Worm (Caenorhabditis elegans) whole organism, late embryonic: ENCODE data around the gene mab-3.
A peak's percentile ranks its signal among the peaks of the same experiment; 100 is the strongest.

ENCODE experiments used
- F13H6.1 ChIP-seq: sonication (generic microtip); optimal IDR thresholded peaks from 2 replicates; lab custom pipeline; 2016; ENCODE audit warnings: missing genetic modification characterization, missing compliant biosample characterization
- K09A11.1 ChIP-seq: sonication (generic microtip); optimal IDR thresholded peaks from 2 replicates; lab custom pipeline; 2017; ENCODE audit warnings: antibody characterized with exemption, mild to moderate bottlenecking, missing genetic modification characterization, missing compliant biosample characterization; ENCODE audit not compliant: insufficient read depth
- T23F11.4 ChIP-seq: fragments of 200-800 bp; sonication (Bioruptor generic); optimal IDR thresholded peaks from 2 replicates; lab custom pipeline; 2018; ENCODE audit warnings: mild to moderate bottlenecking, missing genetic modification characterization, missing compliant biosample characterization
- ama-1 ChIP-seq: fragments of 150-350 bp; optimal IDR thresholded peaks from 2 replicates; lab custom pipeline; 2014
- ceh-18 ChIP-seq: sonication (generic microtip); optimal IDR thresholded peaks from 2 replicates; lab custom pipeline; 2016; ENCODE audit warnings: missing genetic modification characterization, missing compliant biosample characterization
- ceh-19 ChIP-seq: fragments of 200-800 bp; sonication (Bioruptor generic); optimal IDR thresholded peaks from 2 replicates; lab custom pipeline; 2018; ENCODE audit warnings: mild to moderate bottlenecking, missing genetic modification characterization, missing compliant biosample characterization
- ceh-2 ChIP-seq: sonication (generic microtip); optimal IDR thresholded peaks from 2 replicates; lab custom pipeline; 2016; ENCODE audit warnings: missing genotype, missing genetic modification characterization, missing compliant biosample characterization
- ceh-24 ChIP-seq: sonication (generic microtip); optimal IDR thresholded peaks from 2 replicates; lab custom pipeline; 2016; ENCODE audit warnings: mild to moderate bottlenecking, missing genetic modification characterization, missing compliant biosample characterization
- ceh-30 ChIP-seq: fragments of 150-350 bp; optimal IDR thresholded peaks from 2 replicates; lab custom pipeline; 2014; ENCODE audit warnings: missing biosample characterization, missing genetic modification characterization
- ceh-31 ChIP-seq: sonication (generic microtip); optimal IDR thresholded peaks from 2 replicates; lab custom pipeline; 2016; ENCODE audit warnings: missing genetic modification characterization, missing compliant biosample characterization
- ceh-34 ChIP-seq: sonication (generic microtip); optimal IDR thresholded peaks from 2 replicates; lab custom pipeline; 2016; ENCODE audit warnings: mild to moderate bottlenecking, missing genetic modification characterization, missing compliant biosample characterization
- ceh-48 ChIP-seq: sonication (generic microtip); optimal IDR thresholded peaks from 2 replicates; lab custom pipeline; 2016; ENCODE audit warnings: missing genetic modification characterization, inconsistent platforms, missing compliant biosample characterization
- ceh-9 ChIP-seq: sonication (generic microtip); optimal IDR thresholded peaks from 2 replicates; lab custom pipeline; 2016; ENCODE audit warnings: mild to moderate bottlenecking, missing genetic modification characterization, inconsistent platforms, missing compliant biosample characterization
- che-1 ChIP-seq: sonication (generic microtip); optimal IDR thresholded peaks from 2 replicates; lab custom pipeline; 2016; ENCODE audit warnings: mild to moderate bottlenecking, missing genetic modification characterization, missing compliant biosample characterization
- dmd-4 ChIP-seq: sonication (generic microtip); optimal IDR thresholded peaks from 2 replicates; lab custom pipeline; 2016; ENCODE audit warnings: borderline replicate concordance, missing genetic modification characterization, missing compliant biosample characterization
- dve-1 ChIP-seq: sonication (generic microtip); optimal IDR thresholded peaks from 2 replicates; lab custom pipeline; 2017; ENCODE audit warnings: antibody characterized with exemption, mild to moderate bottlenecking, missing genetic modification characterization, missing compliant biosample characterization
- elt-2 ChIP-seq: sonication (generic microtip); optimal IDR thresholded peaks from 2 replicates; lab custom pipeline; 2016; ENCODE audit warnings: missing genetic modification reagents, missing genetic modification characterization, missing compliant biosample characterization
- elt-4 ChIP-seq: sonication (generic microtip); optimal IDR thresholded peaks from 2 replicates; lab custom pipeline; 2016; ENCODE audit warnings: missing genetic modification characterization, missing compliant biosample characterization
- ets-4 ChIP-seq: sonication (generic microtip); optimal IDR thresholded peaks from 2 replicates; lab custom pipeline; 2016; ENCODE audit warnings: missing genetic modification characterization, missing compliant biosample characterization
- eyg-1 ChIP-seq: sonication (generic microtip); optimal IDR thresholded peaks from 2 replicates; lab custom pipeline; 2016; ENCODE audit warnings: missing genotype, missing genetic modification characterization, missing compliant biosample characterization
- fax-1 ChIP-seq: sonication (generic microtip); optimal IDR thresholded peaks from 2 replicates; lab custom pipeline; 2016; ENCODE audit warnings: missing genotype, missing genetic modification characterization, missing compliant biosample characterization
- fkh-10 ChIP-seq: fragments of 150-350 bp; optimal IDR thresholded peaks from 2 replicates; lab custom pipeline; 2014; ENCODE audit warnings: missing biosample characterization, missing genetic modification reagents, missing genetic modification characterization
- fkh-6 ChIP-seq: sonication (generic microtip); optimal IDR thresholded peaks from 2 replicates; lab custom pipeline; 2016; ENCODE audit warnings: missing genetic modification characterization, missing compliant biosample characterization
- gmeb-2 ChIP-seq: sonication (generic microtip); optimal IDR thresholded peaks from 2 replicates; lab custom pipeline; 2016; ENCODE audit warnings: missing genetic modification characterization, inconsistent platforms, missing compliant biosample characterization
- hlh-13 ChIP-seq: fragments of 200-800 bp; sonication (Bioruptor generic); optimal IDR thresholded peaks from 2 replicates; lab custom pipeline; 2018; ENCODE audit warnings: mild to moderate bottlenecking, missing genetic modification characterization, missing compliant biosample characterization
- hlh-15 ChIP-seq: sonication (generic microtip); optimal IDR thresholded peaks from 2 replicates; lab custom pipeline; 2016; ENCODE audit warnings: missing genetic modification characterization, missing compliant biosample characterization
- lin-11 ChIP-seq: fragments of 200-800 bp; sonication (Bioruptor generic); optimal IDR thresholded peaks from 2 replicates; lab custom pipeline; 2018; ENCODE audit warnings: mild to moderate bottlenecking, missing genetic modification characterization, missing compliant biosample characterization
- madf-2 ChIP-seq: sonication (generic microtip); optimal IDR thresholded peaks from 2 replicates; lab custom pipeline; 2017; ENCODE audit warnings: missing genetic modification characterization, missing compliant biosample characterization
- mec-3 ChIP-seq: sonication (generic microtip); optimal IDR thresholded peaks from 2 replicates; lab custom pipeline; 2016; ENCODE audit warnings: borderline replicate concordance, missing genetic modification characterization, missing compliant biosample characterization
- nfya-1 ChIP-seq: sonication (generic microtip); optimal IDR thresholded peaks from 2 replicates; lab custom pipeline; 2017; ENCODE audit warnings: missing genetic modification characterization, mild to moderate bottlenecking, missing compliant biosample characterization, antibody characterized with exemption, moderate library complexity
- npax-4 ChIP-seq: sonication (generic microtip); optimal IDR thresholded peaks from 2 replicates; lab custom pipeline; 2016; ENCODE audit warnings: missing genetic modification characterization, missing compliant biosample characterization
- odd-2 ChIP-seq: sonication (generic microtip); optimal IDR thresholded peaks from 2 replicates; lab custom pipeline; 2017; ENCODE audit warnings: antibody characterized with exemption, mild to moderate bottlenecking, missing genetic modification characterization, missing compliant biosample characterization
- pat-9 ChIP-seq: fragments of 200-800 bp; sonication (Bioruptor generic); optimal IDR thresholded peaks from 2 replicates; lab custom pipeline; 2018; ENCODE audit warnings: mild to moderate bottlenecking, missing genetic modification characterization, moderate library complexity, missing compliant biosample characterization
- pax-1 ChIP-seq: fragments of 150-350 bp; optimal IDR thresholded peaks from 2 replicates; lab custom pipeline; 2014; ENCODE audit warnings: missing biosample characterization, missing genetic modification characterization
- pha-4 ChIP-seq: fragments of 150-350 bp; optimal IDR thresholded peaks from 2 replicates; lab custom pipeline; 2018; ENCODE audit warnings: missing biosample characterization, missing genetic modification reagents, missing genetic modification characterization
- pros-1 ChIP-seq: fragments of 150-350 bp; optimal IDR thresholded peaks from 2 replicates; lab custom pipeline; 2014; ENCODE audit warnings: missing biosample characterization, missing genetic modification reagents, missing genetic modification characterization
- sdc-2 ChIP-seq: sonication (generic microtip); optimal IDR thresholded peaks from 2 replicates; lab custom pipeline; 2016; ENCODE audit warnings: missing genotype, missing genetic modification characterization, missing compliant biosample characterization
- sox-2 ChIP-seq: fragments of 200-800 bp; sonication (Bioruptor generic); IDR thresholded peaks from 2 replicates; pipeline ENCODE4 v1.3.6; 2022; ENCODE audit warnings: missing genetic modification reagents, missing genetic modification characterization, missing compliant biosample characterization
- sox-4 ChIP-seq: sonication (generic microtip); optimal IDR thresholded peaks from 2 replicates; lab custom pipeline; 2017; ENCODE audit warnings: mild to moderate bottlenecking, missing genetic modification characterization, inconsistent platforms, missing compliant biosample characterization
- syd-9 ChIP-seq: sonication (generic microtip); optimal IDR thresholded peaks from 2 replicates; lab custom pipeline; 2016; ENCODE audit warnings: mild to moderate bottlenecking, missing genetic modification characterization, moderate library complexity, missing compliant biosample characterization
- tbx-2 ChIP-seq: sonication (generic microtip); optimal IDR thresholded peaks from 2 replicates; lab custom pipeline; 2016; ENCODE audit warnings: missing genetic modification characterization, missing compliant biosample characterization
- tbx-7 ChIP-seq: sonication (generic microtip); optimal IDR thresholded peaks from 2 replicates; lab custom pipeline; 2016; ENCODE audit warnings: missing genotype, missing genetic modification characterization, missing compliant biosample characterization
- unc-3 ChIP-seq, 2 experiments: fragments of 200-800 bp in 1 of 2; sonication (Bioruptor generic) in 1 of 2; sonication (generic microtip) in 1 of 2; conservative IDR thresholded peaks in 1 of 2; optimal IDR thresholded peaks in 1 of 2; 2 replicates each; pipeline versions ENCODE4 v1.3.6 to Lab custom; 2016 to 2022; ENCODE audit warnings: missing compliant biosample characterization in 2 of 2, missing genetic modification characterization in 2 of 2, missing genetic modification reagents in 1 of 2
- unc-42 ChIP-seq: sonication (generic microtip); optimal IDR thresholded peaks from 2 replicates; lab custom pipeline; 2016; ENCODE audit warnings: missing genotype, missing genetic modification characterization, missing compliant biosample characterization
- ztf-16 ChIP-seq: sonication (generic microtip); optimal IDR thresholded peaks from 2 replicates; lab custom pipeline; 2017; ENCODE audit warnings: missing genetic modification characterization, missing compliant biosample characterization

mab-3 gene

ce11 chrII:9740552-9740951, 8.6 kb downstream of the mab-3 start:
- no peak for TF ChIP-seq sox-2
- TF ChIP-seq syd-9 (tag; lab: Kevin White, UChicago), result no peak
- no peak for TF ChIP-seq ceh-18 (tag; lab: Kevin White, UChicago)
- no peak for TF ChIP-seq sox-4 (tag; lab: Kevin White, UChicago)
- peak; percentile 22 for TF ChIP-seq elt-2
- TF ChIP-seq pax-1 (tag; lab: Kevin White, UChicago), result no peak
- TF ChIP-seq madf-2 (tag; lab: Kevin White, UChicago), result peak; percentile 28

- TF ChIP-seq npax-4 (tag; lab: Kevin White, UChicago) (no peak), fkh-10 (no peak), ceh-34 (tag; lab: Kevin White, UChicago) (no peak), dve-1 (no peak), mec-3 (tag; lab: Kevin White, UChicago) (no peak), ceh-31 (tag; lab: Kevin White, UChicago) (no peak), ceh-19 (GFP tag; lab: Kevin White, UChicago) (no peak), ceh-30 (tag; lab: Kevin White, UChicago) (no peak), tbx-7 (no peak), odd-2 (tag; lab: Kevin White, UChicago) (no peak), sdc-2 (no peak), hlh-15 (tag; lab: Kevin White, UChicago) (no peak), hlh-13 (GFP tag; lab: Kevin White, UChicago) (no peak), unc-3 (GFP tag; conservative IDR thresholded peaks at IDR 0.05; lab: Robert Waterston, UW) (no peak), unc-3 (tag; optimal IDR thresholded peaks at IDR 0.05; lab: Kevin White, UChicago) (no peak), pros-1 (tag; lab: Kevin White, UChicago) (no peak), fkh-6 (tag; lab: Kevin White, UChicago) (no peak), lin-11 (tag; lab: Kevin White, UChicago) (no peak), dmd-4 (tag; lab: Kevin White, UChicago) (no peak), ztf-16 (tag; lab: Kevin White, UChicago) (no peak)
- TF ChIP-seq, all 69 proteins: peak for 0
Measured at ce11 chrII:9741400-9741799, 9.5 kb downstream of the mab-3 start.

ce11 chrII:9742784-9743183, 10.8 kb downstream of the mab-3 start, which contains the start of gene pno-1:
pno-1 (minus strand) TSS chrII:9742884.
- TF ChIP-seq T23F11.4 (GFP tag; lab: Kevin White, UChicago) (no peak), ceh-19 (GFP tag; lab: Kevin White, UChicago) (no peak)

ce11 chrII:9746069-9746468, 14.1 kb downstream of the mab-3 start, which contains the start of the genes Y53C12B.1 and nos-3:
Y53C12B.1 (minus strand) TSS chrII:9746078.
nos-3 (plus strand) TSS chrII:9746316.
- no peak for TF ChIP-seq F13H6.1 (tag; lab: Kevin White, UChicago)
- no peak for TF ChIP-seq mec-3 (tag; lab: Kevin White, UChicago)
- TF ChIP-seq K09A11.1, result no peak
- TF ChIP-seq ceh-34 (tag; lab: Kevin White, UChicago), result peak; percentile 37
- no peak for TF ChIP-seq madf-2 (tag; lab: Kevin White, UChicago)
- TF ChIP-seq tbx-2, result peak; percentile 41
- no peak for TF ChIP-seq lin-11 (tag; lab: Kevin White, UChicago)
- peak; percentile 82 for TF ChIP-seq unc-42
- TF ChIP-seq sdc-2, result no peak
- TF ChIP-seq pros-1 (tag; lab: Kevin White, UChicago), result no peak
- TF ChIP-seq ets-4 (tag; lab: Kevin White, UChicago), result no peak
- TF ChIP-seq elt-4 (tag; lab: Kevin White, UChicago), result no peak
- no peak for TF ChIP-seq ceh-24 (tag; lab: Kevin White, UChicago)
- TF ChIP-seq pat-9 (tag; lab: Kevin White, UChicago), result no peak
- no peak for TF ChIP-seq ceh-9 (tag; lab: Kevin White, UChicago)
- TF ChIP-seq nfya-1 (tag; lab: Kevin White, UChicago), result peak; percentile 89
- TF ChIP-seq elt-2, result peak; percentile 39
- no peak for TF ChIP-seq gmeb-2 (tag; lab: Kevin White, UChicago)
- no peak for TF ChIP-seq ama-1 (lab: Kevin White, UChicago)
- no peak for TF ChIP-seq che-1 (tag; lab: Kevin White, UChicago)
- TF ChIP-seq ceh-31 (tag; lab: Kevin White, UChicago), result peak; percentile 60
- peak; percentile 27 for TF ChIP-seq ceh-2 (tag; lab: Kevin White, UChicago)
- peak; percentile 10 for TF ChIP-seq pax-1 (tag; lab: Kevin White, UChicago)
- TF ChIP-seq sox-4 (tag; lab: Kevin White, UChicago), result no peak
- no peak for TF ChIP-seq pha-4
- no peak for TF ChIP-seq T23F11.4 (GFP tag; lab: Kevin White, UChicago)
- TF ChIP-seq eyg-1 (tag; lab: Kevin White, UChicago), result no peak
- TF ChIP-seq ceh-48 (tag; lab: Kevin White, UChicago), result peak; percentile 33
- TF ChIP-seq dmd-4 (tag; lab: Kevin White, UChicago), result no peak
- no peak for TF ChIP-seq fax-1 (tag; lab: Kevin White, UChicago)
- TF ChIP-seq tbx-7, result no peak
